Fruit fly (Drosophila melanogaster) whole organism, embryonic: ENCODE results near the gene Pat1.

ENCODE experiments used
- Aef1 ChIP-seq: fragments of 200-800 bp; sonication (Bioruptor generic); IDR thresholded peaks from 3 replicates; pipeline ENCODE4 v1.3.6; 2022; ENCODE audit warnings: missing biosample characterization, missing genetic modification characterization
- BtbVII ChIP-seq: fragments of 200-800 bp; sonication (Bioruptor generic); optimal IDR thresholded peaks from 3 replicates; lab custom pipeline; 2017; ENCODE audit warnings: missing biosample characterization, mild to moderate bottlenecking, missing genetic modification characterization
- CG12769 ChIP-seq: fragments of 200-800 bp; sonication (Bioruptor generic); optimal IDR thresholded peaks from 2 replicates; lab custom pipeline; 2019; ENCODE audit warnings: missing biosample characterization, mild to moderate bottlenecking, missing genetic modification characterization, moderate library complexity
- CG13424 ChIP-seq: fragments of 200-800 bp; sonication (Bioruptor generic); optimal IDR thresholded peaks from 2 replicates; lab custom pipeline; 2019; ENCODE audit warnings: missing biosample characterization, mild to moderate bottlenecking, missing genetic modification characterization, moderate library complexity
- CG1603 ChIP-seq: fragments of 200-800 bp; sonication (Bioruptor generic); optimal IDR thresholded peaks from 2 replicates; lab custom pipeline; 2019; ENCODE audit warnings: missing biosample characterization, mild to moderate bottlenecking, missing genetic modification characterization, moderate library complexity
- CG1647 ChIP-seq: fragments of 200-800 bp; sonication (Bioruptor generic); optimal IDR thresholded peaks from 3 replicates; lab custom pipeline; 2016; ENCODE audit warnings: missing biosample characterization, missing genetic modification characterization
- CG17568 ChIP-seq: fragments of 200-800 bp; sonication (Bioruptor generic); optimal IDR thresholded peaks from 2 replicates; lab custom pipeline; 2018; ENCODE audit warnings: missing biosample characterization, mild to moderate bottlenecking, missing genetic modification characterization, moderate library complexity
- CG1792 ChIP-seq: fragments of 200-800 bp; sonication (Bioruptor generic); optimal IDR thresholded peaks from 2 replicates; lab custom pipeline; 2016; ENCODE audit warnings: missing biosample characterization, missing genetic modification characterization
- CG31388 ChIP-seq: fragments of 200-800 bp; sonication (Bioruptor generic); optimal IDR thresholded peaks from 2 replicates; lab custom pipeline; 2016; ENCODE audit warnings: missing biosample characterization, missing genetic modification characterization
- CG3163 ChIP-seq: fragments of 200-800 bp; sonication (Bioruptor generic); optimal IDR thresholded peaks from 3 replicates; lab custom pipeline; 2016; ENCODE audit warnings: missing biosample characterization, missing genetic modification characterization
- CG34224 ChIP-seq: fragments of 200-800 bp; sonication (Bioruptor generic); IDR thresholded peaks from 3 replicates; pipeline ENCODE4 v1.3.6; 2022; ENCODE audit warnings: missing biosample characterization, missing genetic modification characterization; ENCODE audit not compliant: partially characterized antibody
- CG3995 ChIP-seq: fragments of 200-800 bp; sonication (Bioruptor generic); optimal IDR thresholded peaks from 3 replicates; lab custom pipeline; 2016; ENCODE audit warnings: missing biosample characterization, missing genetic modification characterization
- CG4404 ChIP-seq: fragments of 200-800 bp; sonication (Bioruptor generic); IDR thresholded peaks from 2 replicates; pipeline ENCODE4 v1.3.6; 2022; ENCODE audit warnings: missing biosample characterization, missing genetic modification characterization
- CG4617 ChIP-seq: fragments of 200-800 bp; sonication (Bioruptor generic); optimal IDR thresholded peaks from 3 replicates; lab custom pipeline; 2016; ENCODE audit warnings: missing biosample characterization, missing genetic modification characterization, borderline replicate concordance
- CG4707 ChIP-seq: fragments of 200-800 bp; sonication (Bioruptor generic); optimal IDR thresholded peaks from 2 replicates; lab custom pipeline; 2018; ENCODE audit warnings: missing biosample characterization, mild to moderate bottlenecking, missing genetic modification characterization, moderate library complexity
- CG6654 ChIP-seq: fragments of 200-800 bp; sonication (Bioruptor generic); optimal IDR thresholded peaks from 2 replicates; lab custom pipeline; 2017; ENCODE audit warnings: missing biosample characterization, mild to moderate bottlenecking, missing genetic modification characterization
- CG7271 ChIP-seq: fragments of 200-800 bp; sonication (Bioruptor generic); optimal IDR thresholded peaks from 2 replicates; lab custom pipeline; 2018; ENCODE audit warnings: missing biosample characterization, mild to moderate bottlenecking, missing genetic modification characterization, moderate library complexity
- CG7357 ChIP-seq: fragments of 200-800 bp; sonication (Bioruptor generic); IDR thresholded peaks from 3 replicates; pipeline ENCODE4 v1.3.6; 2022; ENCODE audit warnings: missing biosample characterization, missing genetic modification characterization
- CG8281 ChIP-seq: fragments of 200-800 bp; sonication (Bioruptor generic); optimal IDR thresholded peaks from 2 replicates; lab custom pipeline; 2018; ENCODE audit warnings: missing biosample characterization, mild to moderate bottlenecking, missing genetic modification characterization, moderate library complexity
- D19A ChIP-seq: fragments of 200-800 bp; optimal IDR thresholded peaks from 3 replicates; lab custom pipeline; 2019; ENCODE audit warnings: missing biosample characterization, mild to moderate bottlenecking, missing genetic modification characterization, moderate library complexity
- ERR ChIP-seq: fragments of 200-800 bp; sonication (Bioruptor generic); optimal IDR thresholded peaks from 2 replicates; lab custom pipeline; 2016; ENCODE audit warnings: missing biosample characterization, missing genetic modification characterization
- Hr3 ChIP-seq: fragments of 200-800 bp; sonication (Bioruptor generic); optimal IDR thresholded peaks from 3 replicates; lab custom pipeline; 2016; ENCODE audit warnings: missing biosample characterization, missing genetic modification characterization
- Hr51 ChIP-seq, 2 experiments: fragments of 200-800 bp; sonication (Bioruptor generic); optimal IDR thresholded peaks; 2 replicates in 1 of 2; 3 replicates in 1 of 2; lab custom pipeline; 2016 to 2018; ENCODE audit warnings: missing biosample characterization in 2 of 2, missing genetic modification characterization in 2 of 2, mild to moderate bottlenecking in 1 of 2, moderate library complexity in 1 of 2
- Hr78 ChIP-seq, 2 experiments: fragments of 200-800 bp in 1 of 2; fragments of >200 bp in 1 of 2; sonication (Bioruptor generic) in 1 of 2; optimal IDR thresholded peaks; 2 replicates each; lab custom pipeline; 2017 to 2019; ENCODE audit warnings: missing biosample characterization in 2 of 2, missing genetic modification characterization in 2 of 2, mild to moderate bottlenecking in 1 of 2, moderate library complexity in 1 of 2
- Lim3 ChIP-seq: fragments of 200-800 bp; sonication (Bioruptor generic); IDR thresholded peaks from 2 replicates; pipeline ENCODE4 v1.3.6; 2022; ENCODE audit warnings: missing biosample characterization, missing genetic modification characterization
- MBD-R2 ChIP-seq: fragments of 200-800 bp; sonication (Bioruptor generic); IDR thresholded peaks from 2 replicates; pipeline ENCODE4 v1.3.6; 2022; ENCODE audit warnings: missing biosample characterization, missing genetic modification characterization
- MESR4 ChIP-seq: fragments of 200-800 bp; sonication (Bioruptor generic); optimal IDR thresholded peaks from 2 replicates; lab custom pipeline; 2018; ENCODE audit warnings: missing biosample characterization, mild to moderate bottlenecking, missing genetic modification characterization, moderate library complexity
- Mad ChIP-seq: fragments of 200-800 bp; sonication (Bioruptor generic); optimal IDR thresholded peaks from 2 replicates; lab custom pipeline; 2016; ENCODE audit warnings: missing biosample characterization, missing genetic modification characterization
- PHDP ChIP-seq: fragments of 200-800 bp; sonication (Bioruptor generic); optimal IDR thresholded peaks from 3 replicates; lab custom pipeline; 2018; ENCODE audit warnings: missing biosample characterization, mild to moderate bottlenecking, missing genetic modification characterization, moderate library complexity
- Rx ChIP-seq: fragments of 200-800 bp; sonication (Bioruptor generic); IDR thresholded peaks from 2 replicates; pipeline ENCODE4 v1.3.6; 2022; ENCODE audit warnings: missing biosample characterization, missing genetic modification characterization
- Side ChIP-seq: fragments of 200-800 bp; sonication (Bioruptor generic); optimal IDR thresholded peaks from 2 replicates; lab custom pipeline; 2016; ENCODE audit warnings: missing biosample characterization, missing genetic modification characterization
- Sox100B ChIP-seq: fragments of 200-800 bp; sonication (Bioruptor generic); optimal IDR thresholded peaks from 3 replicates; lab custom pipeline; 2018; ENCODE audit warnings: missing biosample characterization, mild to moderate bottlenecking, missing genetic modification characterization
- Xrp1 ChIP-seq: fragments of 200-800 bp; sonication (Bioruptor generic); IDR thresholded peaks from 2 replicates; pipeline ENCODE4 v1.3.6; 2022; ENCODE audit warnings: missing biosample characterization, missing genetic modification characterization
- al ChIP-seq: fragments of 200-800 bp; sonication (Bioruptor generic); IDR thresholded peaks from 2 replicates; pipeline ENCODE4 v1.3.6; 2022; ENCODE audit warnings: missing biosample characterization, missing genetic modification characterization
- aop ChIP-seq: fragments of 200-800 bp; sonication (Bioruptor generic); IDR thresholded peaks from 2 replicates; pipeline ENCODE4 v1.3.6; 2022; ENCODE audit warnings: missing biosample characterization, missing genetic modification characterization
- bowl ChIP-seq: fragments of 200-800 bp; sonication (Bioruptor generic); IDR thresholded peaks from 2 replicates; pipeline ENCODE4 v1.3.6; 2022; ENCODE audit warnings: missing biosample characterization, missing genetic modification characterization
- crol ChIP-seq: fragments of 200-800 bp; sonication (Bioruptor generic); IDR thresholded peaks from 2 replicates; pipeline ENCODE4 v1.3.6; 2022; ENCODE audit warnings: missing biosample characterization, missing genetic modification characterization
- ftz-f1 ChIP-seq: fragments of 200-800 bp; sonication (Bioruptor generic); optimal IDR thresholded peaks from 2 replicates; lab custom pipeline; 2016; ENCODE audit warnings: missing biosample characterization, missing genetic modification characterization
- gce ChIP-seq: fragments of 200-800 bp; sonication (Bioruptor generic); IDR thresholded peaks from 3 replicates; pipeline ENCODE4 v1.3.6; 2022; ENCODE audit warnings: missing biosample characterization, missing genetic modification characterization
- kni ChIP-seq: fragments of 200-800 bp; sonication (Bioruptor generic); optimal IDR thresholded peaks from 3 replicates; lab custom pipeline; 2017; ENCODE audit warnings: mild to moderate bottlenecking, missing biosample characterization, missing genetic modification reagents, missing genetic modification characterization
- nom ChIP-seq: fragments of 200-800 bp; sonication (Bioruptor generic); optimal IDR thresholded peaks from 2 replicates; lab custom pipeline; 2017; ENCODE audit warnings: missing biosample characterization, missing genetic modification characterization, mild to moderate bottlenecking, moderate library complexity, missing genetic modification reagents
- p53 ChIP-seq: fragments of 200-800 bp; sonication (Bioruptor generic); optimal IDR thresholded peaks from 2 replicates; lab custom pipeline; 2016; ENCODE audit warnings: missing biosample characterization, missing genetic modification characterization
- pros ChIP-seq: fragments of 200-800 bp; sonication (Bioruptor generic); optimal IDR thresholded peaks from 3 replicates; lab custom pipeline; 2019; ENCODE audit warnings: missing biosample characterization, mild to moderate bottlenecking, missing genetic modification characterization, moderate library complexity
- psq ChIP-seq: fragments of 200-800 bp; sonication (Bioruptor generic); optimal IDR thresholded peaks from 2 replicates; lab custom pipeline; 2017; ENCODE audit warnings: missing biosample characterization, missing genetic modification characterization
- sens-2 ChIP-seq: fragments of 200-800 bp; sonication (Bioruptor generic); IDR thresholded peaks from 2 replicates; pipeline ENCODE4 v1.3.6; 2022; ENCODE audit warnings: missing biosample characterization, missing genetic modification characterization
- seq ChIP-seq: fragments of 200-800 bp; sonication (Bioruptor generic); IDR thresholded peaks from 2 replicates; pipeline ENCODE4 v1.3.6; 2022; ENCODE audit warnings: missing biosample characterization, missing genetic modification characterization
- sob ChIP-seq: fragments of 200-800 bp; sonication (Bioruptor generic); IDR thresholded peaks from 2 replicates; pipeline ENCODE4 v1.3.6; 2022; ENCODE audit warnings: missing biosample characterization, missing genetic modification characterization
- tup ChIP-seq: fragments of 200-800 bp; sonication (Bioruptor generic); optimal IDR thresholded peaks from 2 replicates; lab custom pipeline; 2016; ENCODE audit warnings: missing biosample characterization, mild to moderate bottlenecking, missing genetic modification characterization, moderate library complexity
- vvl ChIP-seq: fragments of 200-800 bp; sonication (Bioruptor generic); IDR thresholded peaks from 2 replicates; pipeline ENCODE4 v1.3.6; 2022; ENCODE audit warnings: missing biosample characterization, missing genetic modification characterization
- zen ChIP-seq: fragments of 200-800 bp; sonication (Bioruptor generic); optimal IDR thresholded peaks from 3 replicates; lab custom pipeline; 2018; ENCODE audit warnings: missing biosample characterization, mild to moderate bottlenecking, missing genetic modification characterization, moderate library complexity
- zen2 ChIP-seq: fragments of 200-800 bp; sonication (Bioruptor generic); IDR thresholded peaks from 3 replicates; pipeline ENCODE4 v1.3.6; 2022; ENCODE audit warnings: missing biosample characterization, missing genetic modification characterization; ENCODE audit not compliant: partially characterized antibody

Pat1 gene

dm6 chrX:6614266-6614665 lies 23.7 kb downstream of the Pat1 start (continued):
- no peak for TF ChIP-seq CG4404
- TF ChIP-seq CG6654 (GFP tag; lab: Kevin White, UChicago) = no peak
- TF ChIP-seq CG13424 = peak; percentile 32
- TF ChIP-seq CG7271 = no peak
- peak in 1 of 2 experiments; percentile 62 for TF ChIP-seq Hr78 (GFP tag; optimal IDR thresholded peaks at IDR 0.05; lab: Kevin White, UChicago)
- TF ChIP-seq CG1792 (GFP tag; lab: Kevin White, UChicago) = no peak
- TF ChIP-seq bowl (GFP tag; lab: Robert Waterston, UW) = no peak
- no peak for TF ChIP-seq tup (GFP tag; lab: Kevin White, UChicago)
- TF ChIP-seq CG3163 = no peak
- TF ChIP-seq nom (GFP tag; lab: Kevin White, UChicago) = no peak
- TF ChIP-seq Rx (GFP tag; lab: Robert Waterston, UW) = no peak
- TF ChIP-seq zen (tag; lab: Kevin White, UChicago) = no peak
- peak; percentile 20 for TF ChIP-seq CG8281 (tag; lab: Kevin White, UChicago)
- TF ChIP-seq al (GFP tag; lab: Robert Waterston, UW) = no peak
- TF ChIP-seq MBD-R2 = no peak
- no peak for TF ChIP-seq crol (GFP tag; lab: Robert Waterston, UW)
- TF ChIP-seq sob (GFP tag; lab: Robert Waterston, UW) = peak; percentile 42; the same call in 1 of the 2 replicates
- TF ChIP-seq CG4707 (GFP tag; lab: Kevin White, UChicago) = peak; percentile 53
- no peak for TF ChIP-seq psq
- peak; percentile 54 for TF ChIP-seq CG12769 (tag; lab: Kevin White, UChicago)
- TF ChIP-seq CG4617 (GFP tag; lab: Kevin White, UChicago) = no peak
- peak; percentile 34; the same call in 1 of the 2 replicates for TF ChIP-seq vvl (GFP tag; lab: Robert Waterston, UW)
- TF ChIP-seq PHDP (tag; lab: Kevin White, UChicago) = peak; percentile 50
- TF ChIP-seq CG17568 (GFP tag; lab: Kevin White, UChicago) = peak; percentile 68
- TF ChIP-seq Mad = no peak
- TF ChIP-seq zen2 (GFP tag; lab: Robert Waterston, UW) = no peak
- no peak for TF ChIP-seq gce (GFP tag; lab: Robert Waterston, UW)
- TF ChIP-seq MESR4 (GFP tag; lab: Kevin White, UChicago) = no peak
- TF ChIP-seq Hr3 (GFP tag; lab: Kevin White, UChicago) = no peak
- peak; percentile 58 for TF ChIP-seq CG1603 (tag; lab: Kevin White, UChicago)
- TF ChIP-seq Aef1 (GFP tag; lab: Robert Waterston, UW) = no peak
- no peak for TF ChIP-seq D19A (tag; lab: Kevin White, UChicago)
- TF ChIP-seq seq (GFP tag; lab: Robert Waterston, UW) = no peak
- no peak for TF ChIP-seq CG7357 (GFP tag; lab: Robert Waterston, UW)
- TF ChIP-seq Sox100B (GFP tag; lab: Kevin White, UChicago) = peak; percentile 45
- TF ChIP-seq Lim3 (GFP tag; lab: Robert Waterston, UW) = no peak
- TF ChIP-seq CG31388 (GFP tag; lab: Kevin White, UChicago) = no peak
- peak; percentile 77 for TF ChIP-seq BtbVII
- no peak for TF ChIP-seq aop
- no peak for TF ChIP-seq sens-2
- no peak for TF ChIP-seq ERR (GFP tag; lab: Kevin White, UChicago)
- TF ChIP-seq CG34224 (GFP tag; lab: Robert Waterston, UW) = no peak
- TF ChIP-seq Xrp1 (GFP tag; lab: Robert Waterston, UW) = peak; percentile 63
- no peak for TF ChIP-seq CG1647 (GFP tag; lab: Kevin White, UChicago)
- TF ChIP-seq Hr51 (GFP tag; optimal IDR thresholded peaks at IDR 0.05; lab: Kevin White, UChicago) = peak in 1 of 2 experiments; percentile 8
- peak; percentile 49 for TF ChIP-seq Side (GFP tag; lab: Kevin White, UChicago)
- TF ChIP-seq p53 = no peak
- TF ChIP-seq CG3995 (GFP tag; lab: Kevin White, UChicago) = no peak
- TF ChIP-seq pros = no peak
- peak; percentile 22 for TF ChIP-seq kni (GFP tag; lab: Kevin White, UChicago)
- TF ChIP-seq ftz-f1 = no peak
